Fruit fly (Drosophila melanogaster) whole organism, embryonic: ENCODE data around the gene Inx3.

Experiments
- Bgb ChIP-seq: fragments of 200-800 bp; sonication (Bioruptor generic); IDR thresholded peaks from 2 replicates; pipeline ENCODE4 v1.3.6; 2022; ENCODE audit warnings: missing biosample characterization, missing genetic modification characterization; ENCODE audit not compliant: partially characterized antibody
- Bteb2 ChIP-seq: fragments of 200-800 bp; sonication (Bioruptor generic); optimal IDR thresholded peaks from 2 replicates; lab custom pipeline; 2016; ENCODE audit warnings: missing biosample characterization, missing genetic modification characterization
- CG10147 ChIP-seq: fragments of 200-800 bp; sonication (Bioruptor generic); optimal IDR thresholded peaks from 2 replicates; lab custom pipeline; 2019; ENCODE audit warnings: missing biosample characterization, mild to moderate bottlenecking, missing genetic modification characterization, moderate library complexity
- CG1024 ChIP-seq: fragments of 200-800 bp; sonication (Bioruptor generic); IDR thresholded peaks from 2 replicates; pipeline ENCODE4 v1.3.6; 2022; ENCODE audit warnings: missing biosample characterization, missing genetic modification characterization
- CG10462 ChIP-seq: fragments of 200-800 bp; sonication (Bioruptor generic); optimal IDR thresholded peaks from 2 replicates; lab custom pipeline; 2016; ENCODE audit warnings: missing biosample characterization, missing genetic modification characterization
- CG10959 ChIP-seq: fragments of 200-800 bp; sonication (Bioruptor generic); IDR thresholded peaks from 2 replicates; pipeline ENCODE4 v1.3.6; 2022; ENCODE audit warnings: missing biosample characterization, missing genetic modification characterization
- CG11504 ChIP-seq: fragments of 200-800 bp; sonication (Bioruptor generic); optimal IDR thresholded peaks from 3 replicates; lab custom pipeline; 2019; ENCODE audit warnings: missing biosample characterization, mild to moderate bottlenecking, missing genetic modification characterization, moderate library complexity
- CG16863 ChIP-seq: fragments of 200-800 bp; sonication (Bioruptor generic); optimal IDR thresholded peaks from 3 replicates; lab custom pipeline; 2016; ENCODE audit warnings: missing biosample characterization, missing genetic modification characterization
- CG18011 ChIP-seq: fragments of 200-800 bp; sonication (Bioruptor generic); optimal IDR thresholded peaks from 2 replicates; lab custom pipeline; 2017; ENCODE audit warnings: missing biosample characterization, missing genetic modification characterization, mild to moderate bottlenecking, moderate library complexity, missing genotype
- CG18476 ChIP-seq: fragments of 200-800 bp; sonication (Bioruptor generic); optimal IDR thresholded peaks from 2 replicates; lab custom pipeline; 2016; ENCODE audit warnings: missing biosample characterization, mild to moderate bottlenecking, missing genetic modification characterization
- CG34422 ChIP-seq: fragments of 200-800 bp; sonication (Bioruptor generic); IDR thresholded peaks from 3 replicates; pipeline ENCODE4 v1.3.6; 2022; ENCODE audit warnings: missing biosample characterization, missing genetic modification characterization
- CG4360 ChIP-seq: fragments of 200-800 bp; sonication (Bioruptor generic); IDR thresholded peaks from 2 replicates; pipeline ENCODE4 v1.3.6; 2022; ENCODE audit warnings: missing biosample characterization, missing genetic modification characterization
- CG43689 ChIP-seq: fragments of 200-800 bp; sonication (Bioruptor generic); IDR thresholded peaks from 2 replicates; pipeline ENCODE4 v1.3.6; 2022; ENCODE audit warnings: missing biosample characterization, missing genetic modification characterization
- CG6854 ChIP-seq: fragments of 200-800 bp; sonication (Bioruptor generic); optimal IDR thresholded peaks from 3 replicates; lab custom pipeline; 2017; ENCODE audit warnings: missing biosample characterization, mild to moderate bottlenecking, missing genetic modification characterization
- CG7271 ChIP-seq: fragments of 200-800 bp; sonication (Bioruptor generic); optimal IDR thresholded peaks from 2 replicates; lab custom pipeline; 2018; ENCODE audit warnings: missing biosample characterization, mild to moderate bottlenecking, missing genetic modification characterization, moderate library complexity
- CG7987 ChIP-seq: fragments of 200-800 bp; sonication (Bioruptor generic); optimal IDR thresholded peaks from 2 replicates; lab custom pipeline; 2018; ENCODE audit warnings: missing biosample characterization, mild to moderate bottlenecking, missing genetic modification characterization, moderate library complexity
- CG8944 ChIP-seq: fragments of 200-800 bp; sonication (Bioruptor generic); optimal IDR thresholded peaks from 3 replicates; lab custom pipeline; 2016; ENCODE audit warnings: missing biosample characterization, missing genetic modification characterization
- CG9437 ChIP-seq: fragments of 200-800 bp; sonication (Bioruptor generic); optimal IDR thresholded peaks from 2 replicates; lab custom pipeline; 2018; ENCODE audit warnings: missing biosample characterization, mild to moderate bottlenecking, missing genetic modification characterization
- CG9609 ChIP-seq: fragments of 200-800 bp; sonication (Bioruptor generic); optimal IDR thresholded peaks from 3 replicates; lab custom pipeline; 2016; ENCODE audit warnings: missing biosample characterization, missing genetic modification characterization
- CG9797 ChIP-seq: fragments of 200-800 bp; sonication (Bioruptor generic); optimal IDR thresholded peaks from 3 replicates; lab custom pipeline; 2018; ENCODE audit warnings: missing biosample characterization, mild to moderate bottlenecking, missing genetic modification characterization
- CG9932 ChIP-seq: fragments of 200-800 bp; sonication (Bioruptor generic); IDR thresholded peaks from 2 replicates; pipeline ENCODE4 v1.3.6; 2022; ENCODE audit warnings: missing biosample characterization, missing genetic modification characterization
- CoRest ChIP-seq: fragments of 200-800 bp; sonication (Bioruptor generic); optimal IDR thresholded peaks from 3 replicates; lab custom pipeline; 2018; ENCODE audit warnings: missing biosample characterization, mild to moderate bottlenecking, missing genetic modification characterization, moderate library complexity
- D19A ChIP-seq: fragments of 200-800 bp; optimal IDR thresholded peaks from 3 replicates; lab custom pipeline; 2019; ENCODE audit warnings: missing biosample characterization, mild to moderate bottlenecking, missing genetic modification characterization, moderate library complexity
- Dll ChIP-seq: fragments of 200-800 bp; sonication (Bioruptor generic); IDR thresholded peaks from 4 replicates; pipeline ENCODE4 v1.3.6; 2022; ENCODE audit warnings: missing biosample characterization, missing genetic modification characterization; ENCODE audit not compliant: partially characterized antibody
- Hmr ChIP-seq: fragments of 200-800 bp; sonication (Bioruptor generic); optimal IDR thresholded peaks from 3 replicates; lab custom pipeline; 2017; ENCODE audit warnings: mild to moderate bottlenecking, missing biosample characterization, missing genetic modification reagents, missing genetic modification characterization
- Jarid2 ChIP-seq: fragments of 200-800 bp; sonication (Bioruptor generic); optimal IDR thresholded peaks from 3 replicates; lab custom pipeline; 2017; ENCODE audit warnings: mild to moderate bottlenecking, missing biosample characterization, missing genetic modification reagents, missing genetic modification characterization
- Meics ChIP-seq: fragments of 200-800 bp; sonication (Bioruptor generic); optimal IDR thresholded peaks from 2 replicates; lab custom pipeline; 2017; ENCODE audit warnings: missing biosample characterization, mild to moderate bottlenecking, missing genetic modification characterization
- Mes4 ChIP-seq: fragments of 200-800 bp; sonication (Bioruptor generic); optimal IDR thresholded peaks from 2 replicates; lab custom pipeline; 2016; ENCODE audit warnings: missing biosample characterization, missing genetic modification characterization
- Trl ChIP-seq, 3 experiments: fragments of >200 bp in 2 of 3; fragments of 200-800 bp in 1 of 3; sonication (Bioruptor generic) in 1 of 3; optimal IDR thresholded peaks; 2 replicates in 1 of 3; 3 replicates in 2 of 3; lab custom pipeline; 2016 to 2017; ENCODE audit warnings: missing biosample characterization in 1 of 3, missing genetic modification characterization in 1 of 3
- bigmax ChIP-seq: fragments of 200-800 bp; sonication (Bioruptor generic); optimal IDR thresholded peaks from 2 replicates; lab custom pipeline; 2018; ENCODE audit warnings: missing biosample characterization, mild to moderate bottlenecking, missing genetic modification characterization
- bowl ChIP-seq: fragments of 200-800 bp; sonication (Bioruptor generic); IDR thresholded peaks from 2 replicates; pipeline ENCODE4 v1.3.6; 2022; ENCODE audit warnings: missing biosample characterization, missing genetic modification characterization
- chinmo ChIP-seq: fragments of 200-800 bp; sonication (Bioruptor generic); IDR thresholded peaks from 4 replicates; pipeline ENCODE4 v1.3.6; 2022; ENCODE audit warnings: missing biosample characterization, missing genetic modification characterization; ENCODE audit not compliant: partially characterized antibody
- gcm2 ChIP-seq: fragments of 200-800 bp; sonication (Bioruptor generic); optimal IDR thresholded peaks from 2 replicates; lab custom pipeline; 2016; ENCODE audit warnings: missing biosample characterization, missing genetic modification characterization
- mam ChIP-seq: fragments of 200-800 bp; sonication (Bioruptor generic); optimal IDR thresholded peaks from 3 replicates; lab custom pipeline; 2016; ENCODE audit warnings: missing biosample characterization, missing genetic modification characterization
- pb ChIP-seq: fragments of 200-800 bp; sonication (Bioruptor generic); optimal IDR thresholded peaks from 3 replicates; lab custom pipeline; 2016; ENCODE audit warnings: missing biosample characterization, missing genetic modification characterization
- pnt ChIP-seq: fragments of 200-800 bp; sonication (Bioruptor generic); optimal IDR thresholded peaks from 3 replicates; lab custom pipeline; 2016; ENCODE audit warnings: missing biosample characterization, missing genetic modification characterization
- rib ChIP-seq: fragments of 200-800 bp; sonication (Bioruptor generic); IDR thresholded peaks from 2 replicates; pipeline ENCODE4 v1.3.6; 2022; ENCODE audit warnings: missing biosample characterization, missing genetic modification characterization
- run ChIP-seq: fragments of 200-800 bp; sonication (Bioruptor generic); optimal IDR thresholded peaks from 3 replicates; lab custom pipeline; 2018; ENCODE audit warnings: missing biosample characterization, mild to moderate bottlenecking, missing genetic modification characterization
- sc ChIP-seq, 3 experiments: fragments of >200 bp in 2 of 3; fragments of 200-800 bp in 1 of 3; sonication (Bioruptor generic) in 1 of 3; optimal IDR thresholded peaks; 2 replicates in 2 of 3; 3 replicates in 1 of 3; lab custom pipeline; 2017; ENCODE audit warnings: mild to moderate bottlenecking in 1 of 3, missing biosample characterization in 1 of 3, missing genetic modification characterization in 1 of 3, missing genetic modification reagents in 1 of 3
- sim ChIP-seq: fragments of 200-800 bp; sonication (Bioruptor generic); IDR thresholded peaks from 2 replicates; pipeline ENCODE4 v1.3.6; 2022; ENCODE audit warnings: missing biosample characterization, missing genetic modification characterization
- sima ChIP-seq: fragments of 200-800 bp; sonication (Bioruptor generic); optimal IDR thresholded peaks from 2 replicates; lab custom pipeline; 2016; ENCODE audit warnings: missing biosample characterization, missing genetic modification characterization
- slp2 ChIP-seq: fragments of 200-800 bp; sonication (Bioruptor generic); optimal IDR thresholded peaks from 2 replicates; lab custom pipeline; 2016; ENCODE audit warnings: missing biosample characterization, missing genetic modification characterization
- sr ChIP-seq: fragments of 200-800 bp; sonication (Bioruptor generic); IDR thresholded peaks from 3 replicates; pipeline ENCODE4 v1.3.6; 2022; ENCODE audit warnings: missing biosample characterization, missing genetic modification characterization

Inx3 gene

dm6 chr3R:28880066-28880842 lies 21.0 kb upstream of the Inx3 start, which contains the start of the genes Nepl19 and Nepl20 (continued):
- TF ChIP-seq CG7271 (tag; lab: Kevin White, UChicago) (no peak), Trl (optimal IDR thresholded peaks at IDR 0.05; lab: Kevin White, UChicago) (no peak), Trl (GFP tag; optimal IDR thresholded peaks at IDR 0.05; lab: Kevin White, UChicago) (peak; percentile 36), Bteb2 (GFP tag; lab: Kevin White, UChicago) (peak; percentile 45), Hmr (GFP tag; lab: Kevin White, UChicago) (peak; percentile 85), D19A (tag; lab: Kevin White, UChicago) (peak; percentile 70), CG9609 (GFP tag; lab: Kevin White, UChicago) (no peak), Dll (GFP tag; lab: Robert Waterston, UW) (0 out of 4 replicates have a peak, but pooled peaks have one; percentile 43), CG10462 (GFP tag; lab: Kevin White, UChicago) (peak; percentile 55), pnt (GFP tag; lab: Kevin White, UChicago) (peak; percentile 29), rib (GFP tag; lab: Robert Waterston, UW) (no peak), sc (optimal IDR thresholded peaks at IDR 0.05; lab: Kevin White, UChicago) (no peak), sc (GFP tag; optimal IDR thresholded peaks at IDR 0.05; lab: Kevin White, UChicago) (peak; percentile 42), CG8944 (GFP tag; lab: Kevin White, UChicago) (peak; percentile 14), bigmax (no peak), CG4360 (GFP tag; lab: Robert Waterston, UW) (peak; percentile 34; the same call in 1 of the 2 replicates), CG9797 (no peak), CG9437 (GFP tag; lab: Kevin White, UChicago) (peak; percentile 49), Jarid2 (GFP tag; lab: Kevin White, UChicago) (peak; percentile 30), sima (GFP tag; lab: Kevin White, UChicago) (no peak), run (tag; lab: Kevin White, UChicago) (peak; percentile 37), CG10147 (GFP tag; lab: Kevin White, UChicago) (peak; percentile 53), CG7987 (peak; percentile 63), CG1024 (GFP tag; lab: Robert Waterston, UW) (peak; percentile 67), CG16863 (peak; percentile 36), CG10959 (peak; percentile 72), sr (GFP tag; lab: Robert Waterston, UW) (0 out of 3 replicates have a peak, but pooled peaks have one; percentile 38), Mes4 (GFP tag; lab: Kevin White, UChicago) (peak; percentile 15), CG18011 (no peak), CG34422 (GFP tag; lab: Robert Waterston, UW) (peak; percentile 84), CG6854 (GFP tag; lab: Kevin White, UChicago) (peak; percentile 37), bowl (GFP tag; lab: Robert Waterston, UW) (0 out of 2 replicates have a peak, but pooled peaks have one; percentile 40), gcm2 (GFP tag; lab: Kevin White, UChicago) (peak; percentile 38), CG9932 (peak; percentile 58), Bgb (no peak), CG11504 (tag; lab: Kevin White, UChicago) (peak; percentile 83), CG43689 (GFP tag; lab: Robert Waterston, UW) (peak; percentile 28; the same call in 1 of the 2 replicates), chinmo (no peak), pb (GFP tag; lab: Kevin White, UChicago) (no peak), Meics (GFP tag; lab: Kevin White, UChicago) (peak; percentile 86), CoRest (tag; lab: Kevin White, UChicago) (peak; percentile 80), sim (GFP tag; lab: Robert Waterston, UW) (peak; percentile 58), slp2 (GFP tag; lab: Kevin White, UChicago) (no peak), CG18476 (GFP tag; lab: Kevin White, UChicago) (peak; percentile 73), mam (GFP tag; lab: Kevin White, UChicago) (peak; percentile 65)
